Worm (Caenorhabditis elegans): ENCODE data around the gene gmap-1.
A peak's percentile ranks its signal among the peaks of the same experiment; 100 is the strongest.

The gmap-1 gene

DNA sequence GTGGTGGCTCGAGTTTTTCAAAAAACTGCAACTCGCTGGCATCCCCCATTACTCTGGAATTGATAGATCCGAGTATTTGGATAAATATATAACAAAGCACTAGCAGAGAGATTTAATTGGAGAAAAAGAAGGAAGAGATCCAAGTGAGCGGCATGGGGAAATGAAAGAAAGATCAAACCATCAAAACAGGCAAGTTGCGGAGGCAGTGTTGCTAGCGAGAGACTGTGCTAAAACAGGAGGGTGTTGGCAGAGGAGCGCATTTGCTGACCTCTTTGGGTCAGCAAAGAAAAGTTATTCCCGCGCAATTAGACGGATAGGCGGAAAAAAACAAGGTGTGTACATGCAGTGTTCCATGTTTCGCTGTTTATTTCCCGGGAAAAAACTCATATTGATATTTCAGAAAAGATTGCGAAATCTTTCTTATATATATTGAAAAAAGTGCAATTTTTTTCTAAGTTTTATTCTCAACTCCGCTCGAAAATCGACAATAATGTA, 40.9 kb upstream of the gmap-1 start, which contains the start of gene ppk-3:
Gene ppk-3, minus strand, starts transcription at position 51 of the 495 bp plus-strand sequence.
- peak; percentile 52 for TF ChIP-seq R02D3.7 (tag; optimal IDR thresholded peaks at IDR 0.05)
- TF ChIP-seq elt-3 (tag; optimal IDR thresholded peaks at IDR 0.05) = peak in 1 of 3 experiments; percentile 24
- no peak for TF ChIP-seq ZK546.5 (tag; optimal IDR thresholded peaks at IDR 0.05)
- TF ChIP-seq sea-2 (GFP tag; optimal IDR thresholded peaks at IDR 0.05) = no peak
- no peak for TF ChIP-seq skn-1 (tag; optimal IDR thresholded peaks at IDR 0.05)
- TF ChIP-seq pha-4 (tag; optimal IDR thresholded peaks at IDR 0.05) = peak; percentile 87
- no peak for TF ChIP-seq nhr-76 (tag; optimal IDR thresholded peaks at IDR 0.05)
- TF ChIP-seq ceh-28 (tag; optimal IDR thresholded peaks at IDR 0.05) = peak; percentile 55
- TF ChIP-seq ceh-82 (tag; optimal IDR thresholded peaks at IDR 0.05) = peak; percentile 4
- TF ChIP-seq elt-1 (tag; optimal IDR thresholded peaks at IDR 0.05) = peak; percentile 61
- TF ChIP-seq snpc-4 (tag; optimal IDR thresholded peaks at IDR 0.05) = no peak
- peak; percentile 81 for TF ChIP-seq lin-15B (tag; optimal IDR thresholded peaks at IDR 0.05)
- no peak for TF ChIP-seq aly-2 (tag; optimal IDR thresholded peaks at IDR 0.05)
- peak; percentile 96 for TF ChIP-seq nhr-23 (tag; optimal IDR thresholded peaks at IDR 0.05)
- TF ChIP-seq lin-39 (tag; optimal IDR thresholded peaks at IDR 0.05) = peak; percentile 68
- no peak for TF ChIP-seq eor-1 (tag; optimal IDR thresholded peaks at IDR 0.05)
- TF ChIP-seq egl-5 (tag; optimal IDR thresholded peaks at IDR 0.05) = no peak
- no peak for TF ChIP-seq nhr-11 (tag; optimal IDR thresholded peaks at IDR 0.05)
- TF ChIP-seq ztf-4 (tag; optimal IDR thresholded peaks at IDR 0.05) = no peak
- TF ChIP-seq elt-2 (tag; optimal IDR thresholded peaks at IDR 0.05) = peak; percentile 20
- TF ChIP-seq nhr-43 (tag; optimal IDR thresholded peaks at IDR 0.05; ENCODE audit: poor library complexity, severe bottlenecking) = peak; percentile 86
- TF ChIP-seq zag-1 (tag; optimal IDR thresholded peaks at IDR 0.05) = no peak
- no peak for TF ChIP-seq egl-27 (tag; optimal IDR thresholded peaks at IDR 0.05)
- no peak for TF ChIP-seq nfya-1 (tag; optimal IDR thresholded peaks at IDR 0.05; ENCODE audit: insufficient read depth)
- TF ChIP-seq pqm-1 (tag; optimal IDR thresholded peaks at IDR 0.05) = peak; percentile 40
- TF ChIP-seq mml-1 (tag; optimal IDR thresholded peaks at IDR 0.05) = no peak
- no peak for TF ChIP-seq ceh-16 (tag; optimal IDR thresholded peaks at IDR 0.05)
- no peak for TF ChIP-seq fkh-10 (GFP tag; optimal IDR thresholded peaks at IDR 0.05)
- TF ChIP-seq lsy-12 (tag; optimal IDR thresholded peaks at IDR 0.05) = peak; percentile 6
- peak; percentile 94 for TF ChIP-seq nhr-25 (tag; optimal IDR thresholded peaks at IDR 0.05)
- TF ChIP-seq daf-12 (tag; optimal IDR thresholded peaks at IDR 0.05) = no peak
- peak; percentile 61 for TF ChIP-seq jun-1 (tag; optimal IDR thresholded peaks at IDR 0.05)
- no peak for TF ChIP-seq fos-1 (tag; optimal IDR thresholded peaks at IDR 0.05)
- TF ChIP-seq hmg-11 (tag; optimal IDR thresholded peaks at IDR 0.05) = peak; percentile 70
- no peak for TF ChIP-seq unc-62 (GFP tag; optimal IDR thresholded peaks at IDR 0.05)
- no peak for TF ChIP-seq mdl-1 (tag; optimal IDR thresholded peaks at IDR 0.05)
- no peak for TF ChIP-seq nhr-67 (tag; optimal IDR thresholded peaks at IDR 0.05)
- peak; percentile 35 for TF ChIP-seq tbx-2 (tag; optimal IDR thresholded peaks at IDR 0.05)
- no peak for TF ChIP-seq nhr-28 (tag; optimal IDR thresholded peaks at IDR 0.05)
- TF ChIP-seq nhr-12 (tag; optimal IDR thresholded peaks at IDR 0.05) = no peak

DNA sequence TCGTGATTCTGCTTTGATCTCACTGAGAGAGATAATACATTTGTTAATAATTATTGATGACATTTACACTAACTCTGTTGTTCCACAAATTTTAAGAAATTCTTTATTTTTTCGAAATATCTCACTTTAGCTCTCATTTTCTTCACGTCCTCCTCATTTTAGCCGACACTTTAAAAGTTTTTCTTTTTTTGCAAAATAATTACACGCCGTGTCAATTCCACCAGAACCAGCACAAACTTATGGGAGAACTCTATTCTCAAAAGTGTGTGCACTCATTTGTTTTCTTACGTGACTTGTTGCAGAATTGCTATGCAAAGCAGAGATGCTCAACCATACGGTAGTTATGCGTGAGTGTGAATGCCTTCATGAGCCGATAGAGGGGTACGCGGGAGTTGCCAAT, 30.4 kb upstream of the gmap-1 start, which contains the start of gene frpr-2:
Gene frpr-2, plus strand, starts transcription at position 301 of the 400 bp plus-strand sequence.
- no peak for TF ChIP-seq nhr-23 (tag; optimal IDR thresholded peaks at IDR 0.05)
- no peak for TF ChIP-seq nhr-77 (tag; optimal IDR thresholded peaks at IDR 0.05)
- no peak for TF ChIP-seq nfya-1 (tag; optimal IDR thresholded peaks at IDR 0.05; ENCODE audit: insufficient read depth)
- TF ChIP-seq daf-12 (tag; optimal IDR thresholded peaks at IDR 0.05) = no peak
- no peak for TF ChIP-seq ceh-82 (tag; optimal IDR thresholded peaks at IDR 0.05)
- no peak for TF ChIP-seq zag-1 (tag; optimal IDR thresholded peaks at IDR 0.05)
- TF ChIP-seq skn-1 (tag; optimal IDR thresholded peaks at IDR 0.05) = no peak
- no peak for TF ChIP-seq nhr-25 (tag; optimal IDR thresholded peaks at IDR 0.05)
- TF ChIP-seq nhr-76 (tag; optimal IDR thresholded peaks at IDR 0.05) = no peak
- TF ChIP-seq nhr-12 (tag; optimal IDR thresholded peaks at IDR 0.05) = no peak
- TF ChIP-seq lin-39 (tag; optimal IDR thresholded peaks at IDR 0.05) = no peak
- TF ChIP-seq nhr-67 (tag; optimal IDR thresholded peaks at IDR 0.05) = no peak
- no peak for TF ChIP-seq ztf-11 (tag; optimal IDR thresholded peaks at IDR 0.05)
- no peak for TF ChIP-seq elt-1 (tag; optimal IDR thresholded peaks at IDR 0.05)

All from whole organism, L3 larva.